Fruit fly (Drosophila melanogaster): ENCODE data around the gene ND-18.
A peak's percentile ranks its signal among the peaks of the same experiment; 100 is the strongest.

DNA sequence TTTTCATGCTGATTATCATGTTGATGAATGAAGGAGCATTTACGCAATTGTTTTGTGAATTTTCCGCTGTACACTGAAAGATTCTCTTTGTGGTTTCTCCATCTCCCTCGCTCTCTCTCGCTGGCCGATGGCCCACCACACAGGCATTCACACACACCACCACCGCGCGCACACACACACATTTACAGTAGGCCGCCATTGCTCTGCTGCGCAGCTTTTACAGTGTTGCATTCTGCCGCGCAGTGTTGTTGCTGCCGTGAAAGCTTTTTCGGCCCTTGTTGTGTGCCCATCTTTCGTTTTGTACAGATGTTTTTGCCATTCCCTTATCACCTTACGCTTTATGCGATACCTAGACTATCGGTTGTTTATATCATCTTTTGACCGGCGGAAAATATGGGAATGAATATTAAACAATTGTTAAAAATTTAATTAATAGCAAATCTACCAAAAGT is 4.6 kb downstream of the ND-18 start:
- TF ChIP-seq Hr96 (GFP tag; optimal IDR thresholded peaks at IDR 0.05) (peak; percentile 77), pad (GFP tag; optimal IDR thresholded peaks at IDR 0.05) (peak; percentile 49), CG14711 (tag; optimal IDR thresholded peaks at IDR 0.05) (peak; percentile 49), Clk (GFP tag; optimal IDR thresholded peaks at IDR 0.05) (no peak), Mnt (GFP tag; optimal IDR thresholded peaks at IDR 0.05) (peak; percentile 83), CG33017 (tag; optimal IDR thresholded peaks at IDR 0.05) (no peak), cic (GFP tag; optimal IDR thresholded peaks at IDR 0.05) (peak; percentile 58), CG5204 (GFP tag; optimal IDR thresholded peaks at IDR 0.05) (no peak), Crg-1 (GFP tag; optimal IDR thresholded peaks at IDR 0.05) (peak; percentile 73), tj (GFP tag; optimal IDR thresholded peaks at IDR 0.05) (no peak)
